Worm (Caenorhabditis elegans): Measurements from ENCODE around the gene aos-1.

aos-1 gene

ce11 chrV:10138582-10138981 is 8.5 kb upstream of the aos-1 start:
- peak; percentile 63 for TF ChIP-seq set-16 (GFP tag; IDR thresholded peaks at IDR 0.05)
- peak; percentile 60 for TF ChIP-seq lin-38 (GFP tag; IDR thresholded peaks at IDR 0.05)
- TF ChIP-seq snpc-1.2 (GFP tag; IDR thresholded peaks at IDR 0.05) = peak; percentile 63; the same call in 1 of the 2 replicates

- TF ChIP-seq set-16 (GFP tag; IDR thresholded peaks at IDR 0.05) = peak; percentile 47; the same call in 1 of the 2 replicates
Observed at ce11 chrV:10136644-10137043, 6.5 kb upstream of the aos-1 start.

- no peak for TF ChIP-seq ceh-44 (GFP tag; IDR thresholded peaks at IDR 0.05)
- TF ChIP-seq rbr-2 (tag; optimal IDR thresholded peaks at IDR 0.05) = no peak
- peak in 1 of 2 experiments; percentile 44 for TF ChIP-seq lsy-2 (tag; optimal IDR thresholded peaks at IDR 0.05)
- TF ChIP-seq nhr-28 (tag; optimal IDR thresholded peaks at IDR 0.05) = no peak
- TF ChIP-seq nhr-237 (tag; optimal IDR thresholded peaks at IDR 0.05) = no peak
- no peak for TF ChIP-seq php-3 (GFP tag; IDR thresholded peaks at IDR 0.05)
- peak; percentile 62 for TF ChIP-seq lin-38 (GFP tag; IDR thresholded peaks at IDR 0.05)
- peak; percentile 21 for TF ChIP-seq mes-2 (tag; optimal IDR thresholded peaks at IDR 0.05; ENCODE audit: poor library complexity, severe bottlenecking)
- no peak for TF ChIP-seq F37D6.2 (tag; optimal IDR thresholded peaks at IDR 0.05)
- no peak for TF ChIP-seq arid-1 (GFP tag; conservative IDR thresholded peaks at IDR 0.05)
- TF ChIP-seq spr-3 (GFP tag; optimal IDR thresholded peaks at IDR 0.05) = no peak
- no peak for TF ChIP-seq nhr-77 (tag; optimal IDR thresholded peaks at IDR 0.05)
- no peak for TF ChIP-seq lim-7 (GFP tag; IDR thresholded peaks at IDR 0.05)
- TF ChIP-seq spr-1 (tag; optimal IDR thresholded peaks at IDR 0.05) = no peak
Observed at ce11 chrV:10134077-10134693, 4.1 kb upstream of the aos-1 start, which contains the start of the genes C08B6.18, wdr-20 and C08B6.8. C08B6.18 (minus strand) TSS chrV:10134127. wdr-20 (minus strand) TSS chrV:10134158. C08B6.8 (plus strand) TSS chrV:10134643.

ce11 chrV:10133277-10133676 is 3.2 kb upstream of the aos-1 start:
- TF ChIP-seq hmg-1.1 (GFP tag; IDR thresholded peaks at IDR 0.05) = no peak
- TF ChIP-seq dmd-8 (GFP tag; IDR thresholded peaks at IDR 0.05) = peak; percentile 60; the same call in 1 of the 2 replicates

ce11 chrV:10124799-10125548 is 5.1 kb downstream of the aos-1 start, which contains the start of gene C08B6.10:
C08B6.10 (plus strand) TSS chrV:10125498.
- TF ChIP-seq R02D3.7 (tag; optimal IDR thresholded peaks at IDR 0.05) (no peak), set-16 (GFP tag; IDR thresholded peaks at IDR 0.05) (no peak), daf-16 (GFP tag; optimal IDR thresholded peaks at IDR 0.05) (no peak), daf-16 (tag; optimal IDR thresholded peaks at IDR 0.05) (peak; percentile 69), mdl-1 (tag; optimal IDR thresholded peaks at IDR 0.05) (no peak), ama-1 (optimal IDR thresholded peaks at IDR 0.05) (no peak), php-3 (GFP tag; IDR thresholded peaks at IDR 0.05) (no peak), ZK337.2 (GFP tag; IDR thresholded peaks at IDR 0.05) (no peak), unc-62 (GFP tag; optimal IDR thresholded peaks at IDR 0.05 in 1 of 2) (peak in 1 of 2 experiments; percentile 83), unc-62 (tag; optimal IDR thresholded peaks at IDR 0.05) (no peak), dmd-8 (GFP tag; IDR thresholded peaks at IDR 0.05) (no peak), Y105C5A.15 (GFP tag; IDR thresholded peaks at IDR 0.05) (no peak), spr-1 (tag; optimal IDR thresholded peaks at IDR 0.05) (no peak), sdz-12 (GFP tag; optimal IDR thresholded peaks at IDR 0.05) (no peak), mxl-3 (GFP tag; optimal IDR thresholded peaks at IDR 0.05) (no peak), F49E8.2 (tag; optimal IDR thresholded peaks at IDR 0.05; ENCODE audit: borderline replicate concordance) (no peak), ceh-32 (tag; optimal IDR thresholded peaks at IDR 0.05; ENCODE audit: poor library complexity) (no peak), nhr-6 (tag; optimal IDR thresholded peaks at IDR 0.05) (no peak), dpl-1 (GFP tag; optimal IDR thresholded peaks at IDR 0.05) (no peak), pqm-1 (tag; optimal IDR thresholded peaks at IDR 0.05) (peak; percentile 19), nhr-28 (tag; optimal IDR thresholded peaks at IDR 0.05) (peak; percentile 21), duxl-1 (tag; optimal IDR thresholded peaks at IDR 0.05; ENCODE audit: poor library complexity) (no peak), dve-1 (tag; optimal IDR thresholded peaks at IDR 0.05; ENCODE audit: insufficient read depth) (no peak)

All from whole organism, L4 larva.